Worm (Caenorhabditis elegans) whole organism, midembryonic: Measurements from ENCODE around the gene K08F4.5.

Source experiments
- T22C8.4 ChIP-seq: fragments of 200-800 bp; sonication (Bioruptor generic); IDR thresholded peaks from 2 replicates; pipeline ENCODE4 v1.3.6; 2022; ENCODE audit warnings: missing genetic modification characterization, missing compliant biosample characterization
- flt-1 ChIP-seq: fragments of 200-800 bp; sonication (Bioruptor generic); IDR thresholded peaks from 2 replicates; pipeline ENCODE4 v1.3.6; 2022; ENCODE audit warnings: missing genetic modification characterization, missing compliant biosample characterization
- klf-2 ChIP-seq: fragments of 200-800 bp; sonication (Bioruptor generic); conservative IDR thresholded peaks from 2 replicates; pipeline ENCODE4 v1.3.6; 2022; ENCODE audit warnings: missing genetic modification reagents, missing genetic modification characterization, missing compliant biosample characterization
- tab-1 ChIP-seq: fragments of 200-800 bp; sonication (Bioruptor generic); IDR thresholded peaks from 2 replicates; pipeline ENCODE4 v1.3.6; 2022; ENCODE audit warnings: missing genetic modification characterization, missing compliant biosample characterization

- TF ChIP-seq T22C8.4 (GFP tag; lab: Robert Waterston, UW) (no peak), tab-1 (GFP tag; lab: Robert Waterston, UW) (no peak), klf-2 (no peak), flt-1 (GFP tag; lab: Robert Waterston, UW) (no peak)
These were observed 38.6 kb upstream of the K08F4.5 start, which contains the start of gene pxf-1 for ce11 chrIV:10174328-10174727.
